Worm (Caenorhabditis elegans): Measurements from ENCODE around the gene ZC395.5.

ZC395.5 gene

DNA sequence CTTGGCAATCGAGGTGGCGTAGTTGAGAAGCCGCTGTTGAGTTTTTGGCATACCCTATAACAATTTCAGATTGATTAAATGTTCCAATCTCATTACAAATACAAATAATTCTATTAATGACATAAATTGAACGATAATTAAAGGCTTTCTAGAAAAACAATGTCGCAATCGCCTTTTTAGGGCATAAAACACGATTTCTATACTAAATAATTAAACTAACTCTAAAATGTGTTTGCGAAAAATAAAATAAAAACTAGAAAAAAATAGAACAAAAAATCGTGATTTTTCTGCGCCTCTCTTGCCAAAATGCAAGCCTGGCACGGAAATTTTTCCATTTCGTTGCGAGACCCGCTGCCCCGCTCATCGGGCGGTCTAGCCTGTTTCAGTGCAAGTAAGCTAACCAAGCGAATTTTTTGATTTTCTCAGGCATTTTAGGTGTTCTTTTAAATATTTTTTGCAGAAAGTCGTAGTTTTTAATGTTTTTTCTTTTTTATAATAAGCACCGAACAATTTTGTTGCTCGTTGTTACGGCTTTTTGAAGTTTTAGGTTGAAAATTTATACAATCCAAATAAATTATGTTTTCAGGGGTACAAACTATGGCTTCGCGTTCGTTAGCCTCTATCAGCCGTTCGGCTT, 39.7 kb upstream of the ZC395.5 start, which contains the start of the genes C34E10.12, C34E10.10 and atp-2:
TSS of gene C34E10.12 (minus strand) at position 51 of the 637 bp plus-strand sequence.
TSS of gene C34E10.10 (minus strand) at position 54 of the 637 bp plus-strand sequence.
TSS of gene atp-2 (plus strand) at position 587 of the 637 bp plus-strand sequence.
- TF ChIP-seq nhr-12 (tag; optimal IDR thresholded peaks at IDR 0.05) (no peak), nhr-23 (tag; optimal IDR thresholded peaks at IDR 0.05) (no peak), sma-9 (GFP tag; optimal IDR thresholded peaks at IDR 0.05) (peak; percentile 59), sma-9 (tag; optimal IDR thresholded peaks at IDR 0.05) (no peak), sma-3 (GFP tag; optimal IDR thresholded peaks at IDR 0.05) (peak; percentile 89), nhr-6 (tag; optimal IDR thresholded peaks at IDR 0.05) (peak; percentile 60), elt-1 (tag; optimal IDR thresholded peaks at IDR 0.05) (no peak), unc-62 (GFP tag; optimal IDR thresholded peaks at IDR 0.05) (no peak), gmeb-1 (tag; optimal IDR thresholded peaks at IDR 0.05) (peak; percentile 86), aly-2 (tag; optimal IDR thresholded peaks at IDR 0.05) (no peak), ztf-1 (GFP tag; conservative IDR thresholded peaks at IDR 0.05) (no peak), ceh-16 (tag; optimal IDR thresholded peaks at IDR 0.05) (peak; percentile 50), unc-39 (tag; optimal IDR thresholded peaks at IDR 0.05) (no peak), Y55F3AM.14 (GFP tag; optimal IDR thresholded peaks at IDR 0.05) (no peak), egl-27 (tag; optimal IDR thresholded peaks at IDR 0.05) (no peak), lin-11 (tag; optimal IDR thresholded peaks at IDR 0.05) (peak; percentile 96), mab-5 (tag; optimal IDR thresholded peaks at IDR 0.05) (peak; percentile 50), F13H6.1 (tag; optimal IDR thresholded peaks at IDR 0.05) (peak; percentile 74), snpc-4 (tag; optimal IDR thresholded peaks at IDR 0.05) (peak; percentile 60), sem-4 (tag; optimal IDR thresholded peaks at IDR 0.05) (peak; percentile 68), nhr-11 (tag; optimal IDR thresholded peaks at IDR 0.05) (no peak), peb-1 (tag; optimal IDR thresholded peaks at IDR 0.05) (no peak), unc-55 (GFP tag; optimal IDR thresholded peaks at IDR 0.05) (peak; percentile 98), dmd-4 (tag; optimal IDR thresholded peaks at IDR 0.05) (no peak), ama-1 (optimal IDR thresholded peaks at IDR 0.05) (peak; percentile 74), fos-1 (tag; optimal IDR thresholded peaks at IDR 0.05) (peak; percentile 84), nhr-25 (tag; optimal IDR thresholded peaks at IDR 0.05) (peak; percentile 91), elt-3 (tag; optimal IDR thresholded peaks at IDR 0.05) (no peak), nhr-237 (tag; optimal IDR thresholded peaks at IDR 0.05) (no peak), ztf-4 (tag; optimal IDR thresholded peaks at IDR 0.05) (peak; percentile 74), ztf-11 (tag; optimal IDR thresholded peaks at IDR 0.05) (no peak), ceh-82 (tag; optimal IDR thresholded peaks at IDR 0.05) (peak; percentile 35), skn-1 (tag; optimal IDR thresholded peaks at IDR 0.05) (peak; percentile 49), alr-1 (tag; optimal IDR thresholded peaks at IDR 0.05) (no peak), lin-13 (GFP tag; optimal IDR thresholded peaks at IDR 0.05) (peak; percentile 92), crh-2 (tag; optimal IDR thresholded peaks at IDR 0.05) (peak; percentile 93), lin-39 (tag; optimal IDR thresholded peaks at IDR 0.05) (no peak), C34F6.9 (tag; optimal IDR thresholded peaks at IDR 0.05) (peak; percentile 91), R02D3.7 (tag; optimal IDR thresholded peaks at IDR 0.05) (no peak), nhr-77 (tag; optimal IDR thresholded peaks at IDR 0.05) (no peak), mbf-1 (tag; optimal IDR thresholded peaks at IDR 0.05) (no peak), zag-1 (tag; optimal IDR thresholded peaks at IDR 0.05) (peak; percentile 68), nhr-129 (tag; optimal IDR thresholded peaks at IDR 0.05) (peak; percentile 86), mdl-1 (tag; optimal IDR thresholded peaks at IDR 0.05) (peak in 1 of 2 experiments; percentile 56), nhr-10 (tag; optimal IDR thresholded peaks at IDR 0.05) (no peak), lsy-2 (tag; optimal IDR thresholded peaks at IDR 0.05) (peak; percentile 65 to 93), nhr-21 (tag; optimal IDR thresholded peaks at IDR 0.05) (peak; percentile 62), ZK546.5 (tag; optimal IDR thresholded peaks at IDR 0.05) (peak; percentile 3), blmp-1 (tag; optimal IDR thresholded peaks at IDR 0.05; ENCODE audit: insufficient read depth) (peak; percentile 36)
